Worm (Caenorhabditis elegans): ENCODE data around the gene C24A3.1.

- TF ChIP-seq ahr-1 (tag; optimal IDR thresholded peaks at IDR 0.05) = no peak
- TF ChIP-seq tbx-2 (tag; optimal IDR thresholded peaks at IDR 0.05) = no peak
- no peak for TF ChIP-seq sox-4 (tag; optimal IDR thresholded peaks at IDR 0.05)
These were observed 1.3 kb upstream of the C24A3.1 start, which contains the start of gene C24A3.2 for ce11 chrX:8997450-8998075.
